Fruit fly (Drosophila melanogaster) whole organism, prepupa: ENCODE data around the gene capt.

Experiments used
- CG10669 ChIP-seq: fragments of 200-800 bp; sonication (Bioruptor generic); optimal IDR thresholded peaks from 3 replicates; lab custom pipeline; 2018; ENCODE audit warnings: missing biosample characterization, mild to moderate bottlenecking, missing genetic modification characterization, moderate library complexity
- CG3032 ChIP-seq: fragments of 200-800 bp; optimal IDR thresholded peaks from 2 replicates; lab custom pipeline; 2019; ENCODE audit warnings: missing biosample characterization, mild to moderate bottlenecking, missing genetic modification characterization, moderate library complexity
- CG6163 ChIP-seq: fragments of 200-800 bp; sonication (Bioruptor generic); IDR thresholded peaks from 3 replicates; pipeline ENCODE4 v1.3.6; 2022; ENCODE audit warnings: missing biosample characterization, missing genetic modification characterization
- CG9139 ChIP-seq: fragments of 200-800 bp; sonication (Bioruptor generic); optimal IDR thresholded peaks from 3 replicates; lab custom pipeline; 2017; ENCODE audit warnings: missing biosample characterization, mild to moderate bottlenecking, missing genetic modification characterization
- OdsH ChIP-seq: fragments of 200-800 bp; sonication (Bioruptor generic); optimal IDR thresholded peaks from 3 replicates; lab custom pipeline; 2016; ENCODE audit warnings: missing biosample characterization, missing genetic modification characterization
- Sox14 ChIP-seq: fragments of 200-800 bp; sonication (Bioruptor generic); optimal IDR thresholded peaks from 3 replicates; lab custom pipeline; 2016; ENCODE audit warnings: missing biosample characterization, missing genetic modification characterization
- cyc ChIP-seq: fragments of 200-800 bp; sonication (Bioruptor generic); optimal IDR thresholded peaks from 3 replicates; lab custom pipeline; 2016; ENCODE audit warnings: missing biosample characterization, missing genetic modification characterization
- topi ChIP-seq: fragments of 200-800 bp; sonication (Bioruptor generic); optimal IDR thresholded peaks from 3 replicates; lab custom pipeline; 2016; ENCODE audit warnings: missing biosample characterization, missing genetic modification characterization

dm6 chr2L:1157357-1157678 lies 744 bp downstream of the capt start:
- TF ChIP-seq topi (GFP tag; lab: Kevin White, UChicago) (no peak), cyc (GFP tag; lab: Kevin White, UChicago) (no peak), CG6163 (GFP tag; lab: Robert Waterston, UW) (no peak), CG10669 (GFP tag; lab: Kevin White, UChicago) (no peak), OdsH (GFP tag; lab: Kevin White, UChicago) (no peak), CG3032 (no peak), CG9139 (GFP tag; lab: Kevin White, UChicago) (no peak), Sox14 (GFP tag; lab: Kevin White, UChicago) (no peak)
